Fruit fly (Drosophila melanogaster): Measurements from ENCODE around the gene TrxT.

Gene TrxT

DNA sequence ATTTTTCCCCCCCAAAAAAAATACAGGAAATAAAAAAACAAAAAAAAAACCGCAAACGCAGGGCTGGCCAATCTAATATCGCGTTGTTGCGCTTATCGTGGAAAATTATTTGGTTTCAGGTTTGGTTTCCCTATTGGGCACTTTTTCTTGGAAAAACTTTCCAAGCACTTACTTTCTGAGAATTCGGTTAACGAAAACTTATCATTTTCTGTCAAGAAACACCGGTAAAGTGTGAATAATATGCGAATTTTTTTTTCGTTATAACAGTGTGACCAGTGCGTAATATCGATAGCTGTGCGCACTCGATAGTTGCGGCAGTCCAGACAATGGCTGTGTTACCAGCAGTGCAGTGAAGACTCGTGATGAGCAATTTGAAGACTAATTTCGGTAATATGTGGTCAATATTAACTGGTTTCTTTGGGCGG lies 10.8 kb upstream of the TrxT start, which contains the start of gene Rnp4F (continued):
- TF ChIP-seq Fer2 (tag; optimal IDR thresholded peaks at IDR 0.05): peak; percentile 16
- TF ChIP-seq CG16815 (GFP tag; optimal IDR thresholded peaks at IDR 0.05): peak; percentile 48
- peak; percentile 28 for TF ChIP-seq CG6813 (GFP tag; optimal IDR thresholded peaks at IDR 0.05)
- no peak for TF ChIP-seq D19B (GFP tag; optimal IDR thresholded peaks at IDR 0.05)
- peak; percentile 95 for TF ChIP-seq CG7357 (GFP tag; IDR thresholded peaks at IDR 0.05)
- no peak for TF ChIP-seq en (GFP tag; optimal IDR thresholded peaks at IDR 0.05)
- TF ChIP-seq CG30403 (GFP tag; optimal IDR thresholded peaks at IDR 0.05): peak; percentile 74
- TF ChIP-seq CG16863 (GFP tag; optimal IDR thresholded peaks at IDR 0.05): peak; percentile 53
- TF ChIP-seq Dad (GFP tag; optimal IDR thresholded peaks at IDR 0.05): peak; percentile 63
- peak; percentile 73 for TF ChIP-seq pnt (GFP tag; optimal IDR thresholded peaks at IDR 0.05)
- peak; percentile 64 for TF ChIP-seq CG6689 (GFP tag; IDR thresholded peaks at IDR 0.05)
- TF ChIP-seq B-H1 (GFP tag; IDR thresholded peaks at IDR 0.05): peak; percentile 35; the same call in 1 of the 3 replicates
- TF ChIP-seq CG9817 (tag; optimal IDR thresholded peaks at IDR 0.05): peak; percentile 74
- peak; percentile 70 for TF ChIP-seq tx (GFP tag; optimal IDR thresholded peaks at IDR 0.05)
- TF ChIP-seq CG33213 (GFP tag; optimal IDR thresholded peaks at IDR 0.05): peak; percentile 87
- TF ChIP-seq row (GFP tag; IDR thresholded peaks at IDR 0.05): peak; percentile 94
- 0 out of 2 replicates have a peak, but pooled peaks have one; percentile 10 for TF ChIP-seq dati (GFP tag; IDR thresholded peaks at IDR 0.05)
- peak; percentile 83 for TF ChIP-seq Dip3 (GFP tag; optimal IDR thresholded peaks at IDR 0.05)
- peak; percentile 70 for TF ChIP-seq CG12659 (GFP tag; optimal IDR thresholded peaks at IDR 0.05)
- TF ChIP-seq CrebB (tag; optimal IDR thresholded peaks at IDR 0.05): no peak
- no peak for TF ChIP-seq Stat92E (GFP tag; optimal IDR thresholded peaks at IDR 0.05)
- TF ChIP-seq CG12769 (tag; optimal IDR thresholded peaks at IDR 0.05): no peak
- no peak for TF ChIP-seq jing (GFP tag; optimal IDR thresholded peaks at IDR 0.05)
- TF ChIP-seq ken (GFP tag; IDR thresholded peaks at IDR 0.05): peak; percentile 72; the same call in 2 of the 3 replicates
- no peak for TF ChIP-seq gem (tag; optimal IDR thresholded peaks at IDR 0.05)
- no peak for TF ChIP-seq CG6654 (GFP tag; optimal IDR thresholded peaks at IDR 0.05)
- peak; percentile 51 for TF ChIP-seq CG10209 (GFP tag; optimal IDR thresholded peaks at IDR 0.05)
- peak; percentile 86 for TF ChIP-seq CG17186 (GFP tag; optimal IDR thresholded peaks at IDR 0.05)
- peak; percentile 58; the same call in 1 of the 2 replicates for TF ChIP-seq CG10366 (GFP tag; IDR thresholded peaks at IDR 0.05)
- TF ChIP-seq Rx (GFP tag; IDR thresholded peaks at IDR 0.05): peak; percentile 56
- no peak for TF ChIP-seq CG11695 (GFP tag; IDR thresholded peaks at IDR 0.05)
- peak; percentile 82 for TF ChIP-seq pzg (GFP tag; optimal IDR thresholded peaks at IDR 0.05)
- TF ChIP-seq rib (GFP tag; IDR thresholded peaks at IDR 0.05): peak; percentile 92
- peak; percentile 56 for TF ChIP-seq NK7.1 (GFP tag; optimal IDR thresholded peaks at IDR 0.05)
- TF ChIP-seq Antp (GFP tag; optimal IDR thresholded peaks at IDR 0.05): peak; percentile 78
- no peak for TF ChIP-seq CG10565 (GFP tag; optimal IDR thresholded peaks at IDR 0.05)
- peak; percentile 51 for TF ChIP-seq CG10654 (GFP tag; optimal IDR thresholded peaks at IDR 0.05)
- TF ChIP-seq fd96Cb (tag; optimal IDR thresholded peaks at IDR 0.05): no peak
- peak; percentile 67; the same call in 2 of the 3 replicates for TF ChIP-seq ci (GFP tag; IDR thresholded peaks at IDR 0.05)
- TF ChIP-seq vnd (GFP tag; IDR thresholded peaks at IDR 0.05; ENCODE audit: partially characterized antibody): peak; percentile 78
- peak; percentile 9 for TF ChIP-seq B-H2 (GFP tag; optimal IDR thresholded peaks at IDR 0.05)
- peak; percentile 37 for TF ChIP-seq stwl (tag; optimal IDR thresholded peaks at IDR 0.05)
- no peak for TF ChIP-seq Nf-YA (GFP tag; IDR thresholded peaks at IDR 0.05)
- TF ChIP-seq Mad (GFP tag; optimal IDR thresholded peaks at IDR 0.05): peak; percentile 57
- TF ChIP-seq Ets97D (GFP tag; optimal IDR thresholded peaks at IDR 0.05): peak; percentile 97
- TF ChIP-seq org-1 (GFP tag; optimal IDR thresholded peaks at IDR 0.05): no peak
- no peak for TF ChIP-seq cwo (GFP tag; optimal IDR thresholded peaks at IDR 0.05)
- TF ChIP-seq Gug (GFP tag; IDR thresholded peaks at IDR 0.05): peak; percentile 85; the same call in 2 of the 4 replicates
- TF ChIP-seq CG5953 (GFP tag; IDR thresholded peaks at IDR 0.05): no peak
- TF ChIP-seq fd3F (GFP tag; optimal IDR thresholded peaks at IDR 0.05): peak; percentile 21
- TF ChIP-seq CG14050 (GFP tag; IDR thresholded peaks at IDR 0.05): peak; percentile 37; the same call in 1 of the 3 replicates

Measured in whole organism, embryonic.